Fruit fly (Drosophila melanogaster) S2 (cell line): ENCODE data around the gene CG42324.

Experiments used
- CG8478 ChIP-seq: fragments of >200 bp; optimal IDR thresholded peaks from 2 replicates; lab custom pipeline; 2018
- CTCF ChIP-seq, 2 experiments: fragments of >200 bp; optimal IDR thresholded peaks; 2 replicates each; lab custom pipeline; 2018

CG42324 gene

DNA sequence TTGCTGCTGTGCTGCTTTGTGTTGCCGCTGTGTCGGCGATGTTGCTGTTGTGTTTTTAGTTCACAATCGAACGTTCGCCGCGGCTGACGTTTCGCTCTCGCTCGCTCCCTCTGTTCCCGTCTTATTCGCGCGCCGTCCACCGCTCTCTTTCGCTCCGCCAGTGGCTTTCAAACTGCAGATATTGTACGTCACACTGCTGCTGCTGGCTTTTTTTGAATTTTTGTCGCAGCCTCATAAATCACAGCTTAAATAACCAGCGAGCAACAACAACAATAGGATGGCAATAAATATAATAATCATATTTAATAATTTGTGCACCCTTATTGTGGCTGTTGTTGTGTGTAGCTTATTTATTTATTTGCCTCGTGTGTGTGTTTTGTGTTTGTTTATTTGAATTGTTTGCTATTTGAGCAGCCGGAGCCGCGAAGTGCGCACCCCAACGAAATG is 71.3 kb downstream of the CG42324 start:
- TF ChIP-seq CTCF (optimal IDR thresholded peaks at IDR 0.05; lab: Kevin White, UChicago), result no peak

DNA sequence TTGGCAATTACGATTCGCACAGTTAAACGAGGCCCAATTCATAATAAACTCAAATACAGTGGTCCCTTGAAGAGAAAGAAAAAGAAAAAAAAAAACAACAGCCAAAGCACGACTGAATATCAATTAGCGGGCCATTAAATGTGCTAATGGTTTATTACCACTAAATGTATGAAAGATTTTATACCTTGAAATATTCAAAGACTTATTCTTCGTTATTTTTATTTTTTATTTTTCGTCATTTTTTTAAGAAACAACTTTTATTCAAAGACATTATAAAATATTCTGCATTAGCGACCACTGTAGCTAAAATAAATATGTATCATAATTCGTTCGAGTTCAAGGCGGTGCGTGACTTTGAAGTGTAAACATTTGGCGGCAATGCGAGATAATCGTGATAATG is 72.0 kb downstream of the CG42324 start:
- TF ChIP-seq CTCF (optimal IDR thresholded peaks at IDR 0.05; lab: Kevin White, UChicago) (no peak), CG8478 (no peak)

DNA sequence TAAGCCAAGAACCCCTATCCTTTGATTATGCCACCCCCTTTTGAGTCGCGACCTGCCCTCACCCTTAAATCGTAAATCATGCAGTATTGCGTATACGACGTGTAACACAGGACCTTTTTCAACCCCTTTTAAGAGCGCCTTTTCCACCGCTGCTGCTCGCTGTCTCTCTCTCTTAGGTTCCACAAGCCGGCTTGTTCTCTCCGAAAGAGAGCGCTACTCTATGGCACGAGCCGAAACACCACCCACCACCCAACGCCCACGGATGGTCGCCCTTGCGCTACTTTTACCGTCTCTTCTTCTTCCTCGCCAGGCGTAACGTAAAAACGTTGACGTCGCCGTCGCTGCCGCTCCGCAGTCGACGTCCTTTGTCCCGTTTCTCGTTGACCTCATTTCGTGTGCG is 72.7 kb downstream of the CG42324 start:
- TF ChIP-seq CTCF (optimal IDR thresholded peaks at IDR 0.05; lab: Kevin White, UChicago), result no peak
- TF ChIP-seq CG8478, result no peak

DNA sequence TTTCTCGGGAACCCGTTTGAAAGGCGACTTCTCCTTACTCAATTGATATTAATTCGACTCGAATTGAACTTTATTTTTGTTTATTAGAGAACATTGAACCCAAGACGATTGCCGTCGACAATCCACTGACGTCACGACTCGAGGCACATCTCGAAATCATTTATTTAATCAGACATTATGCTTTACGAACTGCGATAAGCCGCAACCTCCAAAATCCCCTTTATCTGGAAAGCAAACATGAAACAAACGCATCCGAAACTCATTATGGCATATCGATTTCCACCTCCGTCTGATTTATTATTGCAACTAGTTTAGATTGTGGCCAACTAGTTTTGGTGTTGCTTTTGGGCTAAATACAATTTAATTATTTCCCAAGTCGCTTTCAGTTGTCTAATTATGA is 74.9 kb downstream of the CG42324 start:
- TF ChIP-seq CG8478, result no peak
- no peak for TF ChIP-seq CTCF (optimal IDR thresholded peaks at IDR 0.05; lab: Kevin White, UChicago)

DNA sequence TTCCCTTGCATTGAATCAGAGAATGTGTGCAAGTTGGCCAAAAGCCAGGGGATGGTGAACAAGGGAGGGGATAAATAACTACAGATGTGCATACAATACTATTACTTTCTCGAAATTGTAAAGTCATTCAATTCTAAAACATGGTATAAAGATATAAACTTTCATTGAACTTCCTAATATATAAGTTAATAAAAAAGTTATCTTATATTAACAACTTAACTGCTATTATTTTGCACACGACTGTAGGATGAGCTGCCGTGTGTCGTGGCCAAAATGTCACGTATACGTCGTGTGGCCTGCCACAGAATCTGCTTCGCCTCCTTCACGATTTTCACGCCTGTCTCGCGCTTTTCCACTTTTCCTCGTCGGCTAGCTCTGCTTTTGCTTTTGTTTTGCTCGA is 77.2 kb downstream of the CG42324 start:
- TF ChIP-seq CTCF (optimal IDR thresholded peaks at IDR 0.05; lab: Kevin White, UChicago) (no peak), CG8478 (no peak)

DNA sequence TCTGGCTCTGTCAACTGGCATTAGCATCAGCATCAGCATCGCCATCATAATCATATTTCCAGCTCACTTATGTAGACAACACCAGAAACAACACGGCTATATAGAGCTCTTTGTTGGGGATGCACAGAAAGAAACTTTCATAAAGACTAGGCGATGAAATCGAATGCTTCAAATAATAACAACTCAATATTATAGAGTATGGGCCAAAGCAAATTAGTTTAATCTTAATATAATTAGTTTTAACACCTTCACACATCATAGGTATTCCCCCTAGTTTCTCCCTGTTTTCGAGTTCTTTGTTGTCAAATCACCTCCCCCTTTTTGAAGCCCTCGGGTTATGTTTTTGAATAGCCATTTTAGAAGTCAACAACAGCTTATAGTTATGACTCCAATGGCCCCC is 78.8 kb downstream of the CG42324 start:
- TF ChIP-seq CG8478, result no peak
- no peak for TF ChIP-seq CTCF (optimal IDR thresholded peaks at IDR 0.05; lab: Kevin White, UChicago)

DNA sequence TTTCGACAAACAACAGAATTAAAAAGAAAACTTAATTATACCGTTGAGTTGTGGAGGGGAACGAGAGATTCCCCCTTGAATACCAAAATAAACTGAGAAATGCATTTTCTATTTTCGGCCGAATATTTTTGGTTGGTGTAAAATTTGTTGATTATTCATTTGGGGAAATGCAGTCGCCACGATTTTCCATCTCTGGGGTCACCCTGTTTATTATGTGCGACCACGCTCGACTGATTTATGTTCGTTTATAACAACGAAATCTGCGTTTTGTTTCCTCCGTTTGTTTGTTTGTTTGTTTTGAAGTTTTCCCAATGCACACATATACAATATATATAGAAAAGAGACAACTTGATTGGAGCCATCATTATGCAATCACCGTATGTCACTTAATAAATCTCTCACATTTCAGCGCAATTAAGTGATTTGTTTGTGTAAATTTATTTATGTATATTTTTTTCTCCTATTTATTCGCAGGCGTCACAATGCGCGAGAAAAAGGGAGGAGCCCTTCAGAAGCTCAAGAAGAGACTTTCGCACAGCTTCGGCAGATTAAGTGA is 80.1 kb downstream of the CG42324 start:
- TF ChIP-seq CG8478 (no peak), CTCF (optimal IDR thresholded peaks at IDR 0.05; lab: Kevin White, UChicago) (no peak)

DNA sequence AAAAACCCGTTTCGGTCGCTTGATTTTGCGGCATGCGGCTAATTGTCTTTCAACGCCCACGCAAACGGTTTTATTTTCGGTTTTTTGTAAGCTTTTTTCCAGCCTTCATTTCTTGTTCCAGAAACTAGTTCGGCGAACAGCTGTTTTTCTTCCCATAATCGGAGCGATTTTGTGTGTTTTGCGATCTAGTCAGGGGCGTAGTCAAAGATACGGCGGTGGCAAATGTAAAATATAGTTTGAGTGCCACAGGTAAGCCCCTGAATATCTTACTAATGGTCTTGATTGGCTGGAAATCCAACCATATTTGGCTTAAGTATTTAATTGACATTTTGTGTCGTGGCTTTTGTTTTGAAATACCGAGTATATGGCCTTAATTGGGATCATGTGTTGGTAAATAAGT is 81.7 kb downstream of the CG42324 start:
- TF ChIP-seq CG8478, result no peak
- no peak for TF ChIP-seq CTCF (optimal IDR thresholded peaks at IDR 0.05; lab: Kevin White, UChicago)

DNA sequence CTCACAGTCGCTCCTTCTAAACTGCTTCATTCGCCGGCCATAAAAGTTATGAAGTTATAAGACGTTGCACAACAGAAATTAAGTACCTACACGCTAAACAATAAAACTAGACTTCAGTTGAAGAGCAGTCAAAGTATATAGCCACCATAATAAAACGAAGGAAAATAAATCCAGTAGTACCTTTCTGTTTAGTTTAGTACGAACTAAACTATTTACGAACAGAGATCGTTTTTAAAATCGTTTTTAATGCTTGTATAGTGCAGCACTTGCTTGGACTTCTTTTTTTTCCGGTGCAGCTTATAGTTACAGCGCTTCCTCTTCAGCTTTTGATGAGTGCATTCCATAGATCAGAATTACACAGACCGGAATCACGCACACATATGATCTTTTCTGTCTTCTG is 82.8 kb downstream of the CG42324 start:
- TF ChIP-seq CG8478 (no peak), CTCF (optimal IDR thresholded peaks at IDR 0.05; lab: Kevin White, UChicago) (no peak)

DNA sequence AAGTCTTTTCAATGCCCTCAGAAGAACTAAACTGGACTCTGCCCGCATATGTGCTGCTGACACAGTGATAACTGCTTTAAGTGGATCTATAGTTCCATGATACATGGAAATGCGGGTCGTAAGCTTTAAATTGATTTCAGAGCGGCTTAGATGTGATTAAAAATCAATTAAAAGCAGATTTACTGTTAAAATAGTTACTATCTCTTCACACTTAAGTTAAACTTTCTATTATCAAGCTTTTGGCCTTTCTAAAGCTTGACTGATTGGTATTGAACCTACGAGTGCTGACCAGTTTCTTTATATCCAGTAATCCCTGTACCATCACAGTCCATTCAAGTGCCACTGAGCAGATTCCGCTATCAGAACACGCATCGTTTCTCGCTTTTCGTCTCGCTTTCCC is 84.2 kb downstream of the CG42324 start:
- TF ChIP-seq CTCF (optimal IDR thresholded peaks at IDR 0.05; lab: Kevin White, UChicago) (no peak), CG8478 (no peak)

DNA sequence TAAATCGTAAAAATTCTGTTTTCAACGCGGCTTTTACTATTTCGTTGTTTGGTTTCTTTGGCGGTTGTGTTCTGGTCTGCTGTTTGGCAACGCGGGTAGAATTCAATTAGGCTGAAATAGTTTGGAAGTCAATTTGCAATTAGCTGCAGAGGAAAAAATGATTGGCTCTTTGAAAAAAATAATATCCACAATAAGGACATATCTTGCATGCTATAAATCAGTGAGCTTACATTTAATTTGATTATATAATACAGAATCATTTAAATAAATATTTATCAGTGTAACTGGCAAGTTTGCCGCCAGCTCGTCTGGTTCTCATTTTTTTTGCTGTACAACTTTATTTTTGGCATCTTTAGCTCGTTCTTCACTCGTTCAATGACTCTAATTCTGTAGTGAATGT is 85.9 kb downstream of the CG42324 start:
- TF ChIP-seq CTCF (optimal IDR thresholded peaks at IDR 0.05; lab: Kevin White, UChicago), result no peak
- TF ChIP-seq CG8478, result no peak
